Fruit fly (Drosophila melanogaster): Measurements from ENCODE around the gene sgg.

- no peak for TF ChIP-seq EcR (GFP tag; optimal IDR thresholded peaks at IDR 0.05)
- no peak for TF ChIP-seq CG8478 (optimal IDR thresholded peaks at IDR 0.05)
- no peak for TF ChIP-seq psq (optimal IDR thresholded peaks at IDR 0.05)
- TF ChIP-seq usp (GFP tag; optimal IDR thresholded peaks at IDR 0.05), result no peak
Measured at dm6 chrX:2661758-2662157, 28.0 kb downstream of the sgg start.

Measured in whole organism.